Worm (Caenorhabditis elegans): ENCODE measurements around the gene rabs-5.

- TF ChIP-seq ama-1 (optimal IDR thresholded peaks at IDR 0.05), result no peak
- TF ChIP-seq B0310.2 (tag; optimal IDR thresholded peaks at IDR 0.05), result no peak
- no peak for TF ChIP-seq sea-1 (GFP tag; conservative IDR thresholded peaks at IDR 0.05)
- TF ChIP-seq tbx-37 (GFP tag; conservative IDR thresholded peaks at IDR 0.05), result no peak
- no peak for TF ChIP-seq ets-7 (tag; optimal IDR thresholded peaks at IDR 0.05)
- TF ChIP-seq tra-4 (tag; optimal IDR thresholded peaks at IDR 0.05), result no peak
Observed at ce11 chrIV:8086552-8086951, 20.9 kb downstream of the rabs-5 start, which contains the start of gene nsy-7.

All from whole organism, early embryonic.